Worm (Caenorhabditis elegans): ENCODE measurements around the gene cyp-35B3.

DNA sequence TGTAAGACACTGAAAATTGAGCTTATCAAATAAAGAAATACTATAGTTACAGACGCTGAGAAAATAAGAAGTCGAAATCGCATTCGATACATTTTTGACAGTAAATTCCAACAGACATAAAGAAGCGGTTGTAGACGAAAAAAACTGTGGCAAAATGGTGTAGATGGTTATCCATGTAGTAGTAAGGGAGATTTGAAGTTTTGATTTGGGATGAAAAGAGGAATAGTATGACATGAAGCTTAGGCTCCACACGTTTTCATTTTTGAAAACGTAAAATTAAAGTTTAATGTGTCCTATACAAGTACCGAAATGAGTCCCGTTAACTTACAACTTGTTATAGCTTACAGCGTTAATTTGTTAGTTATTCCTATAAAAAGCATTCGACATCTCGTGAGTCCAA lies 48.9 kb downstream of the cyp-35B3 start, which contains the start of gene K09D9.9:
- TF ChIP-seq tra-4 (tag; optimal IDR thresholded peaks at IDR 0.05) (no peak), ama-1 (optimal IDR thresholded peaks at IDR 0.05) (no peak), hmg-4 (GFP tag; optimal IDR thresholded peaks at IDR 0.05) (no peak), tbx-11 (GFP tag; IDR thresholded peaks at IDR 0.05) (no peak), ets-7 (tag; optimal IDR thresholded peaks at IDR 0.05) (no peak), hnd-1 (tag; optimal IDR thresholded peaks at IDR 0.05) (no peak), hmbx-1 (tag; optimal IDR thresholded peaks at IDR 0.05) (no peak), B0310.2 (tag; optimal IDR thresholded peaks at IDR 0.05) (no peak), pes-1 (GFP tag; IDR thresholded peaks at IDR 0.05) (no peak), aly-1 (tag; optimal IDR thresholded peaks at IDR 0.05) (no peak), tbx-37 (GFP tag; conservative IDR thresholded peaks at IDR 0.05) (no peak)
